Worm (Caenorhabditis elegans) whole organism, L4 larva: ENCODE data around the gene shc-2.
A peak's percentile ranks its signal among the peaks of the same experiment; 100 is the strongest.

Experiments used
- ZK337.2 ChIP-seq: fragments of 200-800 bp; sonication (Bioruptor generic); IDR thresholded peaks from 2 replicates; pipeline ENCODE4 v1.3.6; 2022; ENCODE audit warnings: missing genetic modification reagents, missing genetic modification characterization, missing compliant biosample characterization
- aha-1 ChIP-seq: fragments of 150-350 bp; peaks from one replicate; lab custom pipeline; 2014; ENCODE audit warnings: missing biosample characterization, missing genetic modification characterization
- attf-4 ChIP-seq: sonication (generic microtip); optimal IDR thresholded peaks from 3 replicates; lab custom pipeline; 2017; ENCODE audit warnings: missing biosample characterization, missing genetic modification characterization
- ceh-20 ChIP-seq: fragments of 200-800 bp; sonication (Bioruptor generic); IDR thresholded peaks from 2 replicates; pipeline ENCODE4 v1.3.6; 2022; ENCODE audit warnings: missing genetic modification reagents, missing genetic modification characterization, missing compliant biosample characterization
- ceh-32 ChIP-seq: sonication (generic microtip); optimal IDR thresholded peaks from 2 replicates; lab custom pipeline; 2016; ENCODE audit warnings: mild to moderate bottlenecking, missing genetic modification characterization, missing compliant biosample characterization; ENCODE audit not compliant: poor library complexity
- ceh-44 ChIP-seq: fragments of 200-800 bp; sonication (Bioruptor generic); IDR thresholded peaks from 2 replicates; pipeline ENCODE4 v1.3.6; 2022; ENCODE audit warnings: missing genetic modification reagents, missing genetic modification characterization, missing compliant biosample characterization
- ces-1 ChIP-seq: fragments of 150-350 bp; sonication (generic microtip); optimal IDR thresholded peaks from 4 replicates; lab custom pipeline; 2014; ENCODE audit warnings: missing biosample characterization, missing genetic modification reagents, missing genetic modification characterization
- cey-2 ChIP-seq: sonication (generic microtip); optimal IDR thresholded peaks from 3 replicates; lab custom pipeline; 2017; ENCODE audit warnings: missing genetic modification characterization, mild to moderate bottlenecking, missing compliant biosample characterization, antibody characterized with exemption, borderline replicate concordance; ENCODE audit not compliant: insufficient read depth
- daf-16 ChIP-seq, 3 experiments: sonication (generic microtip); optimal IDR thresholded peaks; 2 replicates each; lab custom pipeline; 2016 to 2017; ENCODE audit warnings: missing genetic modification characterization in 3 of 3, missing genetic modification reagents in 3 of 3, mild to moderate bottlenecking in 2 of 3, missing compliant biosample characterization in 2 of 3, missing biosample characterization in 1 of 3, moderate library complexity in 1 of 3
- dmd-8 ChIP-seq: fragments of 200-800 bp; sonication (Bioruptor generic); IDR thresholded peaks from 2 replicates; pipeline ENCODE4 v1.3.6; 2022; ENCODE audit warnings: missing genetic modification characterization, missing compliant biosample characterization
- dmd-9 ChIP-seq: fragments of 200-800 bp; sonication (Bioruptor generic); IDR thresholded peaks from 2 replicates; pipeline ENCODE4 v1.3.6; 2022; ENCODE audit warnings: missing genetic modification reagents, missing genetic modification characterization, missing compliant biosample characterization
- dpl-1 ChIP-seq: fragments of 150-350 bp; optimal IDR thresholded peaks from 2 replicates; lab custom pipeline; 2014; ENCODE audit warnings: missing biosample characterization, missing genetic modification reagents, missing genetic modification characterization
- egl-43 ChIP-seq: fragments of 200-800 bp; sonication (Bioruptor generic); IDR thresholded peaks from 2 replicates; pipeline ENCODE4 v1.3.6; 2022; ENCODE audit warnings: missing genetic modification reagents, missing genetic modification characterization, missing compliant biosample characterization
- fkh-10 ChIP-seq: fragments of 150-350 bp; optimal IDR thresholded peaks from 2 replicates; lab custom pipeline; 2014; ENCODE audit warnings: missing biosample characterization, missing genetic modification reagents, missing genetic modification characterization
- hlh-11 ChIP-seq: fragments of 200-800 bp; sonication (Bioruptor generic); optimal IDR thresholded peaks from 2 replicates; lab custom pipeline; 2018; ENCODE audit warnings: mild to moderate bottlenecking, missing genetic modification characterization, missing compliant biosample characterization
- lim-7 ChIP-seq: fragments of 200-800 bp; sonication (Bioruptor generic); IDR thresholded peaks from 2 replicates; pipeline ENCODE4 v1.3.6; 2022; ENCODE audit warnings: missing genetic modification characterization, missing compliant biosample characterization
- lin-39 ChIP-seq: fragments of 150-350 bp; optimal IDR thresholded peaks from 2 replicates; lab custom pipeline; 2014; ENCODE audit warnings: missing biosample characterization, missing genetic modification reagents, missing genetic modification characterization
- lir-3 ChIP-seq: sonication (generic microtip); optimal IDR thresholded peaks from 2 replicates; lab custom pipeline; 2016; ENCODE audit warnings: mild to moderate bottlenecking, missing genetic modification characterization, missing compliant biosample characterization
- mes-2 ChIP-seq: sonication (generic microtip); optimal IDR thresholded peaks from 2 replicates; lab custom pipeline; 2016; ENCODE audit warnings: missing genotype, mild to moderate bottlenecking, missing genetic modification characterization, missing compliant biosample characterization; ENCODE audit not compliant: poor library complexity, severe bottlenecking
- mxl-3 ChIP-seq: fragments of 200-800 bp; sonication (Bioruptor generic); optimal IDR thresholded peaks from 2 replicates; lab custom pipeline; 2018; ENCODE audit warnings: mild to moderate bottlenecking, missing genetic modification characterization, missing compliant biosample characterization
- nhr-41 ChIP-seq: fragments of 200-800 bp; sonication (Bioruptor generic); IDR thresholded peaks from 2 replicates; pipeline ENCODE4 v1.3.6; 2022; ENCODE audit warnings: missing genetic modification reagents, missing genetic modification characterization, missing compliant biosample characterization
- nhr-42 ChIP-seq: fragments of 200-800 bp; sonication (Bioruptor generic); IDR thresholded peaks from 2 replicates; pipeline ENCODE4 v1.3.6; 2022; ENCODE audit warnings: missing genetic modification characterization, missing compliant biosample characterization
- php-3 ChIP-seq: fragments of 200-800 bp; sonication (Bioruptor generic); IDR thresholded peaks from 2 replicates; pipeline ENCODE4 v1.3.6; 2022; ENCODE audit warnings: missing genetic modification reagents, missing genetic modification characterization, missing compliant biosample characterization
- pqm-1 ChIP-seq: sonication (generic microtip); optimal IDR thresholded peaks from 2 replicates; lab custom pipeline; 2017; ENCODE audit warnings: missing biosample characterization, missing genetic modification characterization
- saeg-2 ChIP-seq: fragments of 200-800 bp; sonication (Bioruptor generic); IDR thresholded peaks from 2 replicates; pipeline ENCODE4 v1.3.6; 2022; ENCODE audit warnings: missing genetic modification reagents, missing genetic modification characterization, missing compliant biosample characterization
- set-16 ChIP-seq: fragments of 200-800 bp; sonication (Bioruptor generic); IDR thresholded peaks from 2 replicates; pipeline ENCODE4 v1.3.6; 2022; ENCODE audit warnings: missing genetic modification reagents, missing genetic modification characterization, missing compliant biosample characterization
- spr-1 ChIP-seq: sonication (generic microtip); optimal IDR thresholded peaks from 2 replicates; lab custom pipeline; 2016; ENCODE audit warnings: mild to moderate bottlenecking, missing genetic modification characterization, missing compliant biosample characterization
- spr-3 ChIP-seq: fragments of 200-800 bp; sonication (Bioruptor generic); optimal IDR thresholded peaks from 2 replicates; lab custom pipeline; 2018; ENCODE audit warnings: mild to moderate bottlenecking, missing genetic modification characterization, missing compliant biosample characterization
- tra-1 ChIP-seq: fragments of 200-800 bp; sonication (Bioruptor generic); IDR thresholded peaks from 2 replicates; pipeline ENCODE4 v1.3.6; 2022; ENCODE audit warnings: missing genetic modification reagents, missing genetic modification characterization, missing compliant biosample characterization
- unc-130 ChIP-seq: sonication (generic microtip); optimal IDR thresholded peaks from 2 replicates; lab custom pipeline; 2016; ENCODE audit warnings: missing genetic modification reagents, missing genetic modification characterization, missing compliant biosample characterization
- unc-62 ChIP-seq, 3 experiments: fragments of 150-350 bp in 1 of 3; sonication (generic microtip); optimal IDR thresholded peaks in 2 of 3; peaks in 1 of 3; 1 replicate in 1 of 3; 2 replicates in 2 of 3; lab custom pipeline; 2014 to 2017; ENCODE audit warnings: missing biosample characterization in 3 of 3, missing genetic modification characterization in 3 of 3, missing genetic modification reagents in 3 of 3, missing genotype in 1 of 3
- zip-11 ChIP-seq: fragments of 200-800 bp; sonication (Bioruptor generic); IDR thresholded peaks from 2 replicates; pipeline ENCODE4 v1.3.6; 2022; ENCODE audit warnings: missing genetic modification characterization, missing compliant biosample characterization
- ztf-7 ChIP-seq: fragments of 150-350 bp; optimal IDR thresholded peaks from 2 replicates; lab custom pipeline; 2014; ENCODE audit warnings: missing biosample characterization, missing genetic modification characterization

The shc-2 gene

DNA sequence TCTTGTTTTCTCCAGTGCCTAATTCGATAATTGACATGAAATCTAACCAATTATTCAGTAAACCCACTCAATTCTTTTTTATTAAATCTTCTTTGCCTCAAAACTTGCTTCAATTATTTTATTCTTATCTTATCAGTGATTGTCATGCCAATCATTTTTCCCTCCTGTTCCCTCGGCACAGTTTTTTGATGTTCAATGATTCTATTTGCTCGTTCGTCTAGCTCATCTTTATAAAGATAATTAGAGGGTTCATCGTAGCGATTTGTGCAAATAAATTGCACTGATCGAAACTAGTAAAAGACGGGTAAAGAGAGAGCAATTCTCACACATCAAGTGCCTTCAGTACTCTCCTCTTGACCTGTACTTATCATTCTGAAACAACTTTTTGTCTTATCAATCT, 1.3 kb upstream of the shc-2 start:
- TF ChIP-seq hlh-11 (tag; lab: Kevin White, UChicago) (peak; percentile 20), mes-2 (tag; lab: Kevin White, UChicago) (no peak), pqm-1 (tag; lab: Kevin White, UChicago) (peak; percentile 68)

DNA sequence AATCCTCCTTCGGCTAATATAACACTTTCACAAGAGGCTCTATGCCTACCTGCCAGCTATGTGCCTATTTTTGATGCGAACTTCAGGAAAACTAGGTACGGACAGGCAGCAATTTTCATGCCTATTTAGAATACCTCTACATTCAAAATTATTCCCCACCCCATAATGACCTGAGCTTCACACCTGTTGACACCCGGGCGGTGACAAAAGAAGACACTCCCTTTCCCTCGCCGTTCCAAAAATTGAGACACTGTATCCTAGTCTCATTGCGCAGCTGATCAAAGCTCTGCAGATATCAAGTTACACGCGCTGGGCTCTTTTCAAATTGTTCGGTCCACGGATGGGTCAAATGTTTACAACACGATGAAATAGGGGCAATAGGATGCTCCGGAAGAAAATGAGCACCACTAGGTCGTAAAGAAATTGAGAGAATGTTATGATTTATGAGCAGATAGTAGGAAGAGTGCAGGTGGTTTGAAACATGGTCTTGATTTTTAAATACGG, 5.5 kb downstream of the shc-2 start:
- peak; percentile 86 for TF ChIP-seq aha-1 (tag; lab: Kevin White, UChicago)
- TF ChIP-seq ceh-32 (tag; lab: Kevin White, UChicago), result no peak

- TF ChIP-seq mxl-3 (GFP tag; lab: Kevin White, UChicago) (no peak), ceh-20 (GFP tag; lab: Robert Waterston, UW) (no peak), unc-130 (GFP tag; lab: Kevin White, UChicago) (no peak), dmd-9 (GFP tag; lab: Robert Waterston, UW) (no peak), attf-4 (tag; lab: Kevin White, UChicago) (no peak), dpl-1 (GFP tag; lab: Kevin White, UChicago) (no peak), egl-43 (GFP tag; lab: Robert Waterston, UW) (no peak), lin-39 (tag; lab: Kevin White, UChicago) (no peak), lim-7 (GFP tag; lab: Robert Waterston, UW) (no peak), tra-1 (GFP tag; lab: Robert Waterston, UW) (no peak), set-16 (no peak), daf-16 (GFP tag; optimal IDR thresholded peaks at IDR 0.05; lab: Kevin White, UChicago) (no peak), daf-16 (tag; optimal IDR thresholded peaks at IDR 0.05; lab: Kevin White, UChicago) (no peak), spr-1 (no peak), lir-3 (tag; lab: Kevin White, UChicago) (no peak)
These were observed 6.3 kb downstream of the shc-2 start for ce11 chrII:4975311-4975710.

ce11 chrII:4981682-4982404, 12.9 kb downstream of the shc-2 start:
- TF ChIP-seq aha-1 (tag; lab: Kevin White, UChicago), result peak; percentile 40
- no peak for TF ChIP-seq dmd-8 (GFP tag; lab: Robert Waterston, UW)

DNA sequence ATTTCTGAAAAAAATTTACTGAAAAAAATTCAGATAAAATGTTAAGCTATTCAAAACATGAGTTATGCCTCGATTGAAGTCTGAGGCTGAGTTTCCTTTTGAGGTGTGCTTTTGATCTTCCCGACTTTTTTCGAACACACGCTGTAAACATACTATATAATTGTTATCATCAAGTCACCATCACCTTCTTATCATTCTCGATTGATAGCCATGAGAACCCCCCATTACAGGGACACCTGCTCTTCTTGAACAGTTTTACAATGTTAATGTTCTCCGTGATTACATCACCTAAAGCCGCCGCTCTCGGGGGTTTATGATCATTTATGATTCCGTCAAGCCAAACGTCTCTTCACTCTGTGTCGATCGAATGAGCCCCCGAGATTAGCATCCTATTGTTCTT, 15.2 kb downstream of the shc-2 start:
- TF ChIP-seq unc-62 (GFP tag; optimal IDR thresholded peaks at IDR 0.05 in 1 of 2; lab: Kevin White, UChicago) (no peak), unc-62 (tag; optimal IDR thresholded peaks at IDR 0.05; lab: Kevin White, UChicago) (no peak), egl-43 (GFP tag; lab: Robert Waterston, UW) (no peak), pqm-1 (tag; lab: Kevin White, UChicago) (peak; percentile 15), nhr-42 (GFP tag; lab: Robert Waterston, UW) (no peak), fkh-10 (GFP tag; lab: Kevin White, UChicago) (no peak), saeg-2 (GFP tag; lab: Robert Waterston, UW) (no peak), ces-1 (no peak), spr-3 (GFP tag; lab: Kevin White, UChicago) (no peak), mes-2 (tag; lab: Kevin White, UChicago) (no peak), daf-16 (GFP tag; optimal IDR thresholded peaks at IDR 0.05; lab: Kevin White, UChicago) (no peak), daf-16 (tag; optimal IDR thresholded peaks at IDR 0.05; lab: Kevin White, UChicago) (peak; percentile 45), ztf-7 (tag; lab: Kevin White, UChicago) (no peak), cey-2 (tag; lab: Kevin White, UChicago) (no peak), ZK337.2 (GFP tag; lab: Robert Waterston, UW) (no peak), zip-11 (no peak), php-3 (no peak), ceh-44 (GFP tag; lab: Robert Waterston, UW) (no peak), nhr-41 (no peak)
